Worm (Caenorhabditis elegans): Measurements from ENCODE around the gene ZK1086.3.

ce11 chrX:13754498-13754897 lies 36.1 kb upstream of the ZK1086.3 start:
- TF ChIP-seq unc-62 (GFP tag; optimal IDR thresholded peaks at IDR 0.05) (no peak), ceh-16 (tag; optimal IDR thresholded peaks at IDR 0.05) (no peak), egl-27 (tag; optimal IDR thresholded peaks at IDR 0.05) (no peak), ZK546.5 (tag; optimal IDR thresholded peaks at IDR 0.05) (no peak), skn-1 (tag; optimal IDR thresholded peaks at IDR 0.05) (no peak), pqm-1 (tag; optimal IDR thresholded peaks at IDR 0.05) (no peak), ama-1 (optimal IDR thresholded peaks at IDR 0.05) (no peak), elt-3 (tag; optimal IDR thresholded peaks at IDR 0.05) (no peak), nhr-237 (tag; optimal IDR thresholded peaks at IDR 0.05) (no peak), snpc-4 (tag; optimal IDR thresholded peaks at IDR 0.05) (no peak), pha-4 (tag; optimal IDR thresholded peaks at IDR 0.05) (no peak), fkh-10 (GFP tag; optimal IDR thresholded peaks at IDR 0.05) (no peak)

All from whole organism, L3 larva.